Fruit fly (Drosophila melanogaster): ENCODE data around the gene PDCD-5.

PDCD-5 gene

dm6 chr3L:16217203-16217602 is 14.6 kb downstream of the PDCD-5 start, which contains the start of gene CG13073:
TSS of gene CG13073 (minus strand) at chr3L:16217303.
- TF ChIP-seq h (optimal IDR thresholded peaks at IDR 0.05) (no peak), psq (optimal IDR thresholded peaks at IDR 0.05) (no peak), Sin3A (optimal IDR thresholded peaks at IDR 0.05) (no peak), insv (optimal IDR thresholded peaks at IDR 0.05) (no peak), ttk (optimal IDR thresholded peaks at IDR 0.05) (no peak), Myc (optimal IDR thresholded peaks at IDR 0.05) (no peak)

- no peak for TF ChIP-seq ttk (optimal IDR thresholded peaks at IDR 0.05)
- TF ChIP-seq Sin3A (optimal IDR thresholded peaks at IDR 0.05), result no peak
- TF ChIP-seq h (optimal IDR thresholded peaks at IDR 0.05), result no peak
- no peak for TF ChIP-seq Myc (optimal IDR thresholded peaks at IDR 0.05)
- TF ChIP-seq insv (optimal IDR thresholded peaks at IDR 0.05), result no peak
- TF ChIP-seq psq (optimal IDR thresholded peaks at IDR 0.05), result no peak
Measured at dm6 chr3L:16215816-16216215, 16.0 kb downstream of the PDCD-5 start.

dm6 chr3L:16215411-16215810 is 16.4 kb downstream of the PDCD-5 start:
- TF ChIP-seq Sin3A (optimal IDR thresholded peaks at IDR 0.05) (no peak), ttk (optimal IDR thresholded peaks at IDR 0.05) (no peak), insv (optimal IDR thresholded peaks at IDR 0.05) (no peak), h (optimal IDR thresholded peaks at IDR 0.05) (no peak), psq (optimal IDR thresholded peaks at IDR 0.05) (no peak), Myc (optimal IDR thresholded peaks at IDR 0.05) (no peak)

dm6 chr3L:16214533-16215207 is 17.2 kb downstream of the PDCD-5 start:
- TF ChIP-seq ttk (optimal IDR thresholded peaks at IDR 0.05) (no peak), h (optimal IDR thresholded peaks at IDR 0.05) (no peak), psq (optimal IDR thresholded peaks at IDR 0.05) (no peak), Myc (optimal IDR thresholded peaks at IDR 0.05) (no peak), insv (optimal IDR thresholded peaks at IDR 0.05) (no peak), Sin3A (optimal IDR thresholded peaks at IDR 0.05) (no peak)

dm6 chr3L:16213201-16213600 is 18.6 kb downstream of the PDCD-5 start:
- no peak for TF ChIP-seq insv (optimal IDR thresholded peaks at IDR 0.05)
- no peak for TF ChIP-seq Sin3A (optimal IDR thresholded peaks at IDR 0.05)

dm6 chr3L:16211936-16212287 is 19.9 kb downstream of the PDCD-5 start:
- TF ChIP-seq ttk (optimal IDR thresholded peaks at IDR 0.05) (no peak), Myc (optimal IDR thresholded peaks at IDR 0.05) (no peak), insv (optimal IDR thresholded peaks at IDR 0.05) (no peak), psq (optimal IDR thresholded peaks at IDR 0.05) (no peak), Sin3A (optimal IDR thresholded peaks at IDR 0.05) (no peak), h (optimal IDR thresholded peaks at IDR 0.05) (no peak)

- no peak for TF ChIP-seq psq (optimal IDR thresholded peaks at IDR 0.05)
- no peak for TF ChIP-seq h (optimal IDR thresholded peaks at IDR 0.05)
- TF ChIP-seq Myc (optimal IDR thresholded peaks at IDR 0.05), result no peak
- no peak for TF ChIP-seq ttk (optimal IDR thresholded peaks at IDR 0.05)
- no peak for TF ChIP-seq Sin3A (optimal IDR thresholded peaks at IDR 0.05)
- TF ChIP-seq insv (optimal IDR thresholded peaks at IDR 0.05), result no peak
Measured at dm6 chr3L:16211156-16211935, 20.5 kb downstream of the PDCD-5 start.

DNA sequence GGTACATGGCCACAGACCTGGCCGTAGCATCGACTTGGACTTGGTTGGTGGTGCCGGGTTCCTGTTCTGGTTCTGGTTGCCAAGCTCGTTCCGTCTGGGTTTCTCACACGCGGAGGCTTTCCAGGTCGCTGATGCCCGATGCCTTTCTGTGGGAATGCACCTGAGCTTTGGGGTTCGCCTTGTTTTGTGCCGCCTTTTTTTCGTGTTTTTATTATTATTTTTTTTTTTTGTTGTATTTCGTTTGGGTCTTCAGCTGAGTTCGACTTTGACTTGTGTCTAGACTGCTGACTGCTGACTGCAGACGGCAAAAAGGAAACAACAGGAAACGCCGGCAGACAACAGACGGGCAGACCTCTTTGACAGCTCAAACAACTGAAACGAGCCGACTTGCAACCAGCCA is 22.2 kb downstream of the PDCD-5 start:
- TF ChIP-seq psq (optimal IDR thresholded peaks at IDR 0.05), result no peak
- no peak for TF ChIP-seq insv (optimal IDR thresholded peaks at IDR 0.05)
- TF ChIP-seq h (optimal IDR thresholded peaks at IDR 0.05), result no peak
- no peak for TF ChIP-seq Myc (optimal IDR thresholded peaks at IDR 0.05)
- no peak for TF ChIP-seq Sin3A (optimal IDR thresholded peaks at IDR 0.05)
- no peak for TF ChIP-seq ttk (optimal IDR thresholded peaks at IDR 0.05)

DNA sequence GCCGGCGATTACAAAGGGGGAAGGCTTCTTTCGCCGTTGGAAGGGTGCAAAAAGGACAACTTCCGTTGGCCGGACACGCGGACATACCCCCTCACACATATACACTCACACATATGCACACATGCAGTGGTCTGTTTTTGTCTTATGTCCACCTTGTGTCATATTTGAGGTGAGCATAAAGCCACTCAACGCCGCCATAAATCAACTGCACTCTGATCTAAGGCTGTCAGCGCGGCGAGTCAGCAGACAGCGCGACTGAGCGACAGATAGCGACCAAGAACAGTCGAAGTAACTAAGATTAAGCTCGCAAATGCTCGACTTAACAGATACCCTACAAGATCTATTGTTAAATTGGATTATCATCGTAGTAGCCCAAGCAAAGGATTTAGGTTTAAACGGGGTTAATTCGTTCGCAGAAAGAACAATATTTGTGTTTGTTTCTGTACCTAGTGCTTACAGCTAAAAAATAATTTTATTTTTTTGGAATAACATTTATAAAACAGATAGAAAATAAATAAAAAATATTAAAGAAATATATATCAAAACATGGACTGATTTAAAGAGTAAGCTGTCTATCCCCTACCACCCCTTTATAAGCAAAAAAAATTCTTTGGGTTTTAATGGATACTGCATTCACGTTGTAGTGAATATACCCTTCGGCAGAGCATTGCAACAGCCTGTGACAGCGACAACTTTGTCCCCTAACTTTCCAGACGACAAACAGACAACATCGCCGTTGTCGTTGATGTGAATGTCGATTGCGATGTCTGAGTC is 22.8 kb downstream of the PDCD-5 start:
- TF ChIP-seq insv (optimal IDR thresholded peaks at IDR 0.05) (no peak), h (optimal IDR thresholded peaks at IDR 0.05) (no peak), ttk (optimal IDR thresholded peaks at IDR 0.05) (no peak), Sin3A (optimal IDR thresholded peaks at IDR 0.05) (no peak), Myc (optimal IDR thresholded peaks at IDR 0.05) (no peak), psq (optimal IDR thresholded peaks at IDR 0.05) (no peak)

DNA sequence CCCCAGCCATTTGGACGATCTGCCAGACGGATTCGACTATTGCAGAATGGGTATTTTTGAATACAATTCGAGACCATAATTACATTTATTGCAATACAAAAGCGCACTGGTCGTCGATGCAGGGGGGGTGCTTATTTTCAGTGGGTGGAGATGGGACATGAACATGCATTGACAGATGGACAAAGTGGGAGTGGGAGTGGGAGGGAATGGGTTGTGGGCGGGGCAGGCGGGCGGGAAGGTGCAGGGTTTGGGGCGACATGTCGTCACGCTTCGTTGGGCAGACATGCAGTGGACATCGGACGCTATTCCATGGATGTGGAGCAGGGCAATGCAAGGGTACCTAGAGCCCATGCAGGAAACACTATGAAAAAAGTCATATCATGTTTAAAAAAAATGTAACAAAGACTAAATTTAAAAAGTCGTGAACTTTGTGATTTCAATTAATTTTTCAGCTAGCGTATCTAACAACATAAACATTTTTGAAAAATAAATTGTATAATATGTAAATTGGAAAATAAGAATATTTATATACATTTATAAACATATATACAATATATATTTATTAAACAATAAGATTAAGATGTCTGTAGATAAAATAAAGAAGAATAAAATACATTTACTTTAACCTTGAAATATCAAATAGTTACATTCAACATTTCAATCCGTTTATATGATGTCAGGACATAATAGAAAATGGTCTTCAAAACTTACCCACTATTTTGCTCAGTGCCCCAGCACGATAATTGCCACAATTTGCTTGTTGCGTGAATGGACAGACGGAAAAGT is 23.6 kb downstream of the PDCD-5 start:
- TF ChIP-seq Myc (optimal IDR thresholded peaks at IDR 0.05) (no peak), psq (optimal IDR thresholded peaks at IDR 0.05) (no peak), Sin3A (optimal IDR thresholded peaks at IDR 0.05) (no peak), h (optimal IDR thresholded peaks at IDR 0.05) (no peak), ttk (optimal IDR thresholded peaks at IDR 0.05) (no peak), insv (optimal IDR thresholded peaks at IDR 0.05) (no peak)

dm6 chr3L:16204128-16204527 is 27.7 kb downstream of the PDCD-5 start:
- TF ChIP-seq psq (optimal IDR thresholded peaks at IDR 0.05) (no peak), Myc (optimal IDR thresholded peaks at IDR 0.05) (no peak), ttk (optimal IDR thresholded peaks at IDR 0.05) (no peak)

Data from Kc167 (cell line).